Worm (Caenorhabditis elegans): ENCODE data around the gene F46H6.5.

The F46H6.5 gene

DNA sequence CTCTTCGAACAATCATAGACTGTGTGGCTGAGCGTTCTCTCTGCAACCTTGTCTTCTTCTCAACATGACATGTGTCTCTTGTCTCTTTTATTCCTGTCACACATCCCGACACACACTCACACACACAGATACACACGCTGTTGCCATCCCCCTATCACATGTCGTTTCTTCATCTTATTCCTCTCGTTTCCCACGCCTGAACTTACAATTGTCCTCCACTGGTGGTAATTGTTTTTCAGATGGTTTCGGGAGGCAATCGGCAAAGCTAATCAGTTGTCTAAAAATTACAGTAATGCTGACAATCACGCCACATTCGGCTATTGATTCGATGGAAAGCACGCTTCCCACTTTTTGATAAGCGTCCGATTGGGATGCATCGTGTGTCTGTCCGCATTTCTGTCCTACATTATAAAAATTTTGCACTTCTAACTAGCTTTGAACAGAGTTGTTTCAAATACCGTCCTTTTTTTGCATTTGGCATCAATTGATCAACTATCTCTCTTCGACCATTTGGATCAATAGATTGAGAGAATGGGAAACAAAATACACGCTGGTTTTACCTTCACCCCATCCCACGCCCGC, 40.2 kb upstream of the F46H6.5 start, which contains the start of gene nhr-35 (continued):
- TF ChIP-seq F22D6.2 (tag; optimal IDR thresholded peaks at IDR 0.05) (peak; percentile 90), pha-4 (tag; optimal IDR thresholded peaks at IDR 0.05) (no peak), bed-1 (GFP tag; IDR thresholded peaks at IDR 0.05) (no peak), F57C9.4 (tag; optimal IDR thresholded peaks at IDR 0.05) (no peak), F55B11.4 (tag; optimal IDR thresholded peaks at IDR 0.05; ENCODE audit: borderline replicate concordance, insufficient read depth) (no peak), nfyb-1 (GFP tag; IDR thresholded peaks at IDR 0.05) (peak; percentile 82), atf-7 (tag; optimal IDR thresholded peaks at IDR 0.05) (peak; percentile 91), ztf-22 (GFP tag; optimal IDR thresholded peaks at IDR 0.05) (peak; percentile 86), egrh-3 (GFP tag; IDR thresholded peaks at IDR 0.05) (no peak), nhr-90 (tag; optimal IDR thresholded peaks at IDR 0.05) (peak; percentile 72), efl-1 (GFP tag; optimal IDR thresholded peaks at IDR 0.05) (no peak), mes-4 (tag; optimal IDR thresholded peaks at IDR 0.05) (no peak), K12H6.12 (tag; optimal IDR thresholded peaks at IDR 0.05) (peak; percentile 29), chd-7 (tag; optimal IDR thresholded peaks at IDR 0.05) (peak; percentile 70), let-526 (GFP tag; IDR thresholded peaks at IDR 0.05) (peak; percentile 69; the same call in 1 of the 2 replicates), D2030.7 (GFP tag; IDR thresholded peaks at IDR 0.05) (no peak), cebp-1 (GFP tag; IDR thresholded peaks at IDR 0.05) (0 out of 2 replicates have a peak, but pooled peaks have one; percentile 36), cebp-1 (tag; optimal IDR thresholded peaks at IDR 0.05) (peak; percentile 78), Y53G8AR.9 (GFP tag; conservative IDR thresholded peaks at IDR 0.05) (no peak), fkh-3 (tag; optimal IDR thresholded peaks at IDR 0.05) (no peak), bed-2 (GFP tag; IDR thresholded peaks at IDR 0.05) (no peak), K11D2.4 (GFP tag; IDR thresholded peaks at IDR 0.05) (peak; percentile 64; the same call in 1 of the 2 replicates), gei-17 (GFP tag; optimal IDR thresholded peaks at IDR 0.05) (peak; percentile 33), sea-2 (GFP tag; IDR thresholded peaks at IDR 0.05) (no peak), snpc-1.1 (tag; optimal IDR thresholded peaks at IDR 0.05; ENCODE audit: insufficient read depth) (no peak), nhr-120 (GFP tag; IDR thresholded peaks at IDR 0.05) (no peak), ztf-6 (GFP tag; IDR thresholded peaks at IDR 0.05) (no peak), lin-54 (GFP tag; optimal IDR thresholded peaks at IDR 0.05) (peak; percentile 27), snpc-1.3 (tag; optimal IDR thresholded peaks at IDR 0.05; ENCODE audit: insufficient read depth) (no peak), ZK185.1 (tag; optimal IDR thresholded peaks at IDR 0.05; ENCODE audit: poor library complexity, severe bottlenecking) (peak; percentile 5), attf-5 (GFP tag; optimal IDR thresholded peaks at IDR 0.05) (peak; percentile 63), nhr-27 (tag; optimal IDR thresholded peaks at IDR 0.05) (no peak), F37B4.10 (GFP tag; IDR thresholded peaks at IDR 0.05) (no peak), mel-28 (tag; optimal IDR thresholded peaks at IDR 0.05; ENCODE audit: borderline replicate concordance) (no peak), ama-1 (optimal IDR thresholded peaks at IDR 0.05) (no peak), ama-1 (GFP tag; optimal IDR thresholded peaks at IDR 0.05) (no peak), hlh-12 (tag; optimal IDR thresholded peaks at IDR 0.05) (no peak), lir-1 (GFP tag; conservative IDR thresholded peaks at IDR 0.05) (peak; percentile 40; the same call in 1 of the 2 replicates), mcd-1 (GFP tag; IDR thresholded peaks at IDR 0.05) (peak; percentile 38; the same call in 1 of the 2 replicates), ceh-100 (GFP tag; IDR thresholded peaks at IDR 0.05) (no peak), rec-8 (tag; optimal IDR thresholded peaks at IDR 0.05) (no peak), ets-4 (GFP tag; optimal IDR thresholded peaks at IDR 0.05) (peak; percentile 93), Y53F4B.3 (GFP tag; IDR thresholded peaks at IDR 0.05) (no peak), madf-3 (GFP tag; IDR thresholded peaks at IDR 0.05) (no peak), aptf-3 (GFP tag; IDR thresholded peaks at IDR 0.05) (no peak), C17E4.6 (GFP tag; IDR thresholded peaks at IDR 0.05) (no peak), B0019.2 (GFP tag; conservative IDR thresholded peaks at IDR 0.05) (no peak), F52B5.7 (tag; optimal IDR thresholded peaks at IDR 0.05) (no peak), nhr-80 (tag; optimal IDR thresholded peaks at IDR 0.05) (peak; percentile 100)

All from whole organism, young adult.